Worm (Caenorhabditis elegans) whole organism, L3 larva: ENCODE results near the gene nhr-271.
A peak's percentile ranks its signal among the peaks of the same experiment; 100 is the strongest.

Source experiments
- ZK546.5 ChIP-seq: sonication (generic microtip); optimal IDR thresholded peaks from 2 replicates; lab custom pipeline; 2017; ENCODE audit warnings: missing biosample characterization, missing genetic modification characterization
- aly-2 ChIP-seq: fragments of 150-350 bp; optimal IDR thresholded peaks from 2 replicates; lab custom pipeline; 2014; ENCODE audit warnings: missing biosample characterization, missing genetic modification characterization
- ama-1 ChIP-seq: fragments of 150-350 bp; optimal IDR thresholded peaks from 2 replicates; lab custom pipeline; 2018
- ceh-16 ChIP-seq: sonication (generic microtip); optimal IDR thresholded peaks from 2 replicates; lab custom pipeline; 2017; ENCODE audit warnings: missing biosample characterization, missing genetic modification characterization
- daf-12 ChIP-seq: fragments of 150-350 bp; optimal IDR thresholded peaks from 2 replicates; lab custom pipeline; 2014; ENCODE audit warnings: missing biosample characterization, missing genetic modification reagents, missing genetic modification characterization
- egl-5 ChIP-seq: fragments of 150-350 bp; optimal IDR thresholded peaks from 2 replicates; lab custom pipeline; 2017; ENCODE audit warnings: missing biosample characterization, missing genetic modification reagents, missing genetic modification characterization, inconsistent platforms
- elt-2 ChIP-seq: sonication (generic microtip); optimal IDR thresholded peaks from 2 replicates; lab custom pipeline; 2016; ENCODE audit warnings: missing genetic modification reagents, mild to moderate bottlenecking, missing genetic modification characterization, missing compliant biosample characterization
- elt-3 ChIP-seq, 3 experiments: fragments of 150-350 bp in 1 of 3; sonication (generic microtip) in 2 of 3; optimal IDR thresholded peaks; 2 replicates in 2 of 3; 4 replicates in 1 of 3; lab custom pipeline; 2014 to 2017; ENCODE audit warnings: missing biosample characterization in 3 of 3, missing genetic modification characterization in 3 of 3
- eor-1 ChIP-seq, 2 experiments: fragments of 150-350 bp; optimal IDR thresholded peaks; 2 replicates each; lab custom pipeline; 2014 to 2018; ENCODE audit warnings: missing biosample characterization in 2 of 2, missing genetic modification characterization in 2 of 2
- fkh-10 ChIP-seq: sonication (generic microtip); optimal IDR thresholded peaks from 2 replicates; lab custom pipeline; 2017; ENCODE audit warnings: missing biosample characterization, missing genetic modification reagents, missing genetic modification characterization
- fkh-2 ChIP-seq: fragments of 150-350 bp; optimal IDR thresholded peaks from 2 replicates; lab custom pipeline; 2014; ENCODE audit warnings: missing biosample characterization, missing genetic modification reagents, missing genetic modification characterization
- fos-1 ChIP-seq: fragments of 150-350 bp; optimal IDR thresholded peaks from 2 replicates; lab custom pipeline; 2014; ENCODE audit warnings: missing biosample characterization, missing genetic modification characterization
- hmg-11 ChIP-seq: sonication (generic microtip); optimal IDR thresholded peaks from 2 replicates; lab custom pipeline; 2016; ENCODE audit warnings: missing genetic modification characterization, missing compliant biosample characterization
- lin-15B ChIP-seq: fragments of 150-350 bp; optimal IDR thresholded peaks from 2 replicates; lab custom pipeline; 2014; ENCODE audit warnings: missing biosample characterization, missing genetic modification characterization
- lsy-12 ChIP-seq: sonication (generic microtip); optimal IDR thresholded peaks from 2 replicates; lab custom pipeline; 2016; ENCODE audit warnings: mild to moderate bottlenecking, missing genetic modification characterization, missing compliant biosample characterization
- mml-1 ChIP-seq: fragments of 150-350 bp; sonication (generic microtip); optimal IDR thresholded peaks from 3 replicates; lab custom pipeline; 2014; ENCODE audit warnings: missing biosample characterization, missing genetic modification characterization
- nfya-1 ChIP-seq: sonication (generic microtip); optimal IDR thresholded peaks from 2 replicates; lab custom pipeline; 2017; ENCODE audit warnings: missing genetic modification characterization, mild to moderate bottlenecking, missing compliant biosample characterization, antibody characterized with exemption, moderate library complexity; ENCODE audit not compliant: insufficient read depth
- nhr-11 ChIP-seq: fragments of 150-350 bp; optimal IDR thresholded peaks from 2 replicates; lab custom pipeline; 2014; ENCODE audit warnings: missing biosample characterization, missing genetic modification characterization
- nhr-12 ChIP-seq: fragments of 150-350 bp; optimal IDR thresholded peaks from 2 replicates; lab custom pipeline; 2014; ENCODE audit warnings: missing biosample characterization, missing genetic modification characterization
- nhr-23 ChIP-seq: fragments of 150-350 bp; optimal IDR thresholded peaks from 2 replicates; lab custom pipeline; 2014; ENCODE audit warnings: missing biosample characterization, missing genetic modification reagents, missing genetic modification characterization
- nhr-237 ChIP-seq: fragments of 150-350 bp; optimal IDR thresholded peaks from 2 replicates; lab custom pipeline; 2014; ENCODE audit warnings: missing biosample characterization, missing genetic modification characterization
- nhr-25 ChIP-seq: sonication (generic microtip); optimal IDR thresholded peaks from 2 replicates; lab custom pipeline; 2017; ENCODE audit warnings: missing biosample characterization, missing genetic modification characterization
- nhr-28 ChIP-seq: fragments of 150-350 bp; optimal IDR thresholded peaks from 2 replicates; lab custom pipeline; 2014; ENCODE audit warnings: missing biosample characterization, missing genetic modification characterization
- nhr-43 ChIP-seq: sonication (generic microtip); optimal IDR thresholded peaks from 2 replicates; lab custom pipeline; 2016; ENCODE audit warnings: mild to moderate bottlenecking, missing genetic modification characterization, missing compliant biosample characterization; ENCODE audit not compliant: poor library complexity, severe bottlenecking
- nhr-77 ChIP-seq: fragments of 150-350 bp; optimal IDR thresholded peaks from 2 replicates; lab custom pipeline; 2014; ENCODE audit warnings: missing biosample characterization, missing genetic modification characterization
- pha-4 ChIP-seq: fragments of 150-350 bp; optimal IDR thresholded peaks from 2 replicates; lab custom pipeline; 2014; ENCODE audit warnings: missing biosample characterization, missing genetic modification reagents, missing genetic modification characterization
- pqm-1 ChIP-seq: fragments of 150-350 bp; optimal IDR thresholded peaks from 2 replicates; lab custom pipeline; 2017; ENCODE audit warnings: missing biosample characterization, missing genetic modification characterization, inconsistent platforms
- sea-2 ChIP-seq: fragments of 150-350 bp; sonication (generic microtip); optimal IDR thresholded peaks from 4 replicates; lab custom pipeline; 2014; ENCODE audit warnings: missing biosample characterization, missing genetic modification reagents, missing genetic modification characterization
- skn-1 ChIP-seq: fragments of 150-350 bp; optimal IDR thresholded peaks from 2 replicates; lab custom pipeline; 2014; ENCODE audit warnings: missing biosample characterization, missing genetic modification characterization
- snpc-4 ChIP-seq: fragments of 150-350 bp; optimal IDR thresholded peaks from 2 replicates; lab custom pipeline; 2014; ENCODE audit warnings: missing biosample characterization, missing genetic modification characterization
- unc-62 ChIP-seq: fragments of 150-350 bp; sonication (generic microtip); optimal IDR thresholded peaks from 4 replicates; lab custom pipeline; 2014; ENCODE audit warnings: missing biosample characterization, missing genetic modification reagents, missing genetic modification characterization
- zag-1 ChIP-seq: fragments of 150-350 bp; optimal IDR thresholded peaks from 2 replicates; lab custom pipeline; 2014; ENCODE audit warnings: missing biosample characterization, missing genetic modification characterization
- ztf-11 ChIP-seq: fragments of 150-350 bp; optimal IDR thresholded peaks from 2 replicates; lab custom pipeline; 2014; ENCODE audit warnings: missing biosample characterization, missing genetic modification characterization
- ztf-4 ChIP-seq: fragments of 150-350 bp; optimal IDR thresholded peaks from 2 replicates; lab custom pipeline; 2014; ENCODE audit warnings: missing biosample characterization, missing genetic modification characterization

nhr-271 gene

ce11 chrV:16568056-16568455 lies 12.3 kb downstream of the nhr-271 start:
- TF ChIP-seq aly-2 (no peak), nhr-12 (no peak), mml-1 (tag; lab: Kevin White, UChicago) (no peak), unc-62 (no peak), fkh-2 (tag; lab: Kevin White, UChicago) (no peak), hmg-11 (tag; lab: Kevin White, UChicago) (no peak), eor-1 (tag; optimal IDR thresholded peaks at IDR 0.05; lab: Kevin White, UChicago) (no peak), elt-3 (tag; optimal IDR thresholded peaks at IDR 0.05; lab: Kevin White, UChicago) (no peak)

ce11 chrV:16565639-16566038 lies 14.7 kb downstream of the nhr-271 start, which contains the start of gene sru-45:
sru-45 (plus strand) TSS chrV:16565939.
- TF ChIP-seq pqm-1 (no peak), lsy-12 (tag; lab: Kevin White, UChicago) (no peak), ztf-4 (no peak), nhr-77 (no peak), fos-1 (tag; lab: Kevin White, UChicago) (no peak), sea-2 (GFP tag; lab: Kevin White, UChicago) (no peak), skn-1 (tag; lab: Kevin White, UChicago) (no peak), nhr-43 (tag; lab: Kevin White, UChicago) (no peak), eor-1 (tag; optimal IDR thresholded peaks at IDR 0.05; lab: Kevin White, UChicago) (no peak), nhr-23 (tag; lab: Kevin White, UChicago) (no peak)

ce11 chrV:16552929-16553328 lies 27.4 kb downstream of the nhr-271 start, which contains the start of gene Y32B12B.4:
Y32B12B.4 (plus strand) TSS chrV:16553327.
- TF ChIP-seq ztf-11 (tag; lab: Kevin White, UChicago) (no peak), ama-1 (lab: Kevin White, UChicago) (no peak), eor-1 (tag; optimal IDR thresholded peaks at IDR 0.05; lab: Kevin White, UChicago) (no peak), daf-12 (tag; lab: Kevin White, UChicago) (no peak), lin-15B (tag; lab: Kevin White, UChicago) (no peak), ztf-4 (no peak)

ce11 chrV:16550680-16551079 lies 29.6 kb downstream of the nhr-271 start, which contains the start of gene srbc-65:
srbc-65 (plus strand) TSS chrV:16550980.
- no peak for TF ChIP-seq ZK546.5 (tag; lab: Kevin White, UChicago)
- TF ChIP-seq pha-4 = no peak
- TF ChIP-seq zag-1 = no peak
- no peak for TF ChIP-seq fkh-10 (GFP tag; lab: Kevin White, UChicago)
- no peak for TF ChIP-seq nfya-1 (tag; lab: Kevin White, UChicago)
- TF ChIP-seq nhr-237 (tag; lab: Kevin White, UChicago) = no peak
- no peak for TF ChIP-seq ceh-16 (tag; lab: Kevin White, UChicago)
- TF ChIP-seq eor-1 (tag; optimal IDR thresholded peaks at IDR 0.05; lab: Kevin White, UChicago) = no peak
- no peak for TF ChIP-seq lsy-12 (tag; lab: Kevin White, UChicago)
- TF ChIP-seq snpc-4 (tag; lab: Kevin White, UChicago) = no peak
- TF ChIP-seq fos-1 (tag; lab: Kevin White, UChicago) = no peak
- TF ChIP-seq lin-15B (tag; lab: Kevin White, UChicago) = no peak
- TF ChIP-seq nhr-25 = no peak
- no peak for TF ChIP-seq nhr-11 (tag; lab: Kevin White, UChicago)
- no peak for TF ChIP-seq elt-2 (tag; lab: Kevin White, UChicago)
- TF ChIP-seq nhr-28 (tag; lab: Kevin White, UChicago) = no peak
- TF ChIP-seq nhr-77 = no peak
- TF ChIP-seq elt-3 (tag; optimal IDR thresholded peaks at IDR 0.05; lab: Kevin White, UChicago) = no peak

ce11 chrV:16540657-16541056 lies 39.7 kb downstream of the nhr-271 start:
- TF ChIP-seq egl-5 (tag; lab: Kevin White, UChicago) (no peak), nfya-1 (tag; lab: Kevin White, UChicago) (peak; percentile 83)
- TF ChIP-seq, all 47 proteins: peak for 1
